Fruit fly (Drosophila melanogaster): Measurements from ENCODE around the gene CG34355.

DNA sequence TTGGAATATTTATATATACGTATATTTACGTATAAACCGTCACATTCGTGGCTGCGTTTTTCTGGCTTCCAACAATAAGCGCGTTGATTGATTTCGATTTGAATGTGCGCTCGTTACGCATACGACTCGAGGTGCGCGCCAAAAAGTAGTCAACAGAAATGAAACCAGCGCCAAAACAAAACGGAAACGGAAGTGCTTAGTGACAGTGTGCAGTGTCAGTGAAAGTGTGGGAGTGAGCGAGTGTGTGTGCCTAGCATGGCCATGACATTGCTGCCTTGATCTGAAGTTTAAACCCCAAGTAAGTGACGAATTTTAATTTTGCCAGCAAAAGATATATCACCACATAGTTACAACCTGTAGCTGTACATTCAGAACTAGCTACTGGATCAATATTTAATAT, at the start of gene CG34355:
- TF ChIP-seq mirr (GFP tag; optimal IDR thresholded peaks at IDR 0.05) (no peak), ATbp (GFP tag; optimal IDR thresholded peaks at IDR 0.05) (peak; percentile 66), CG6654 (GFP tag; optimal IDR thresholded peaks at IDR 0.05) (no peak), sug (tag; optimal IDR thresholded peaks at IDR 0.05) (no peak), otp (GFP tag; IDR thresholded peaks at IDR 0.05) (no peak), CG11398 (GFP tag; optimal IDR thresholded peaks at IDR 0.05) (no peak), mam (GFP tag; optimal IDR thresholded peaks at IDR 0.05) (no peak), Sox102F (GFP tag; optimal IDR thresholded peaks at IDR 0.05) (no peak), unpg (GFP tag; optimal IDR thresholded peaks at IDR 0.05) (no peak), Neu2 (GFP tag; optimal IDR thresholded peaks at IDR 0.05; ENCODE audit: borderline replicate concordance) (no peak), yki (optimal IDR thresholded peaks at IDR 0.05) (no peak), C15 (GFP tag; IDR thresholded peaks at IDR 0.05) (no peak)

Data from whole organism, embryonic.